Fruit fly (Drosophila melanogaster): ENCODE results near the gene CG10565.
A peak's percentile ranks its signal among the peaks of the same experiment; 100 is the strongest.

Gene CG10565

DNA sequence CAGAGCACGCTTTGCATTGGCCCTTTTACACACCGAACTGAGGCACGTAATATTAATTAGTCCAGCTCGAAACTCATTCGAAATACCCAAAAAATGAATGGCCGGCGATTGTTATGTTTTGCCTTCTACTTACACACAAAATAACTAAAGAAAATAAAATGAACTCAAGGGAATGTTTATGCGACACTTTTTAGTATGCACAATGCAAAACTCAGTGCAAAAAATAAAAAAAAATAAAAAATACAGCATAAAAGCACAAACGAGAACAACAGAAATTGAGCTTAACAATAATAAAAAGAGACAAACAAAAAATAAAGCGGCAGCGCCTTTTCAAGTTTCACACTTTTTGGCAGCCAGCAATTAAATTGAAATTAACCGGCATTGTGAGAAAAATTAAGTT lies 38.8 kb downstream of the CG10565 start:
- TF ChIP-seq cic (GFP tag; optimal IDR thresholded peaks at IDR 0.05): no peak
- TF ChIP-seq tj (GFP tag; optimal IDR thresholded peaks at IDR 0.05): peak; percentile 74

dm6 chr3L:21090245-21090644 lies 45.9 kb downstream of the CG10565 start:
- TF ChIP-seq CG5204 (GFP tag; optimal IDR thresholded peaks at IDR 0.05) (no peak), cnc (optimal IDR thresholded peaks at IDR 0.05) (no peak), Hr96 (GFP tag; optimal IDR thresholded peaks at IDR 0.05) (no peak), toe (GFP tag; optimal IDR thresholded peaks at IDR 0.05) (no peak), bab1 (GFP tag; optimal IDR thresholded peaks at IDR 0.05) (no peak), tj (GFP tag; optimal IDR thresholded peaks at IDR 0.05) (no peak), CG7045 (GFP tag; optimal IDR thresholded peaks at IDR 0.05) (no peak), pad (GFP tag; optimal IDR thresholded peaks at IDR 0.05) (no peak), CG7101 (tag; optimal IDR thresholded peaks at IDR 0.05) (no peak)

- TF ChIP-seq cnc (optimal IDR thresholded peaks at IDR 0.05) (no peak), Hr96 (GFP tag; optimal IDR thresholded peaks at IDR 0.05) (no peak), bab1 (GFP tag; optimal IDR thresholded peaks at IDR 0.05) (no peak), CG7101 (tag; optimal IDR thresholded peaks at IDR 0.05) (no peak)
Observed at dm6 chr3L:21088889-21089288, 47.3 kb downstream of the CG10565 start, which contains the start of gene CG33285. Gene CG33285 (minus strand): TSS chr3L:21088989.
